Worm (Caenorhabditis elegans): ENCODE results near the gene C08H9.16.

- no peak for TF ChIP-seq ceh-43 (GFP tag; optimal IDR thresholded peaks at IDR 0.05)
- TF ChIP-seq mep-1 (tag; optimal IDR thresholded peaks at IDR 0.05): no peak
- no peak for TF ChIP-seq lin-13 (tag; optimal IDR thresholded peaks at IDR 0.05)
- TF ChIP-seq M03D4.4 (tag; optimal IDR thresholded peaks at IDR 0.05): no peak
- no peak for TF ChIP-seq nhr-28 (tag; optimal IDR thresholded peaks at IDR 0.05)
- TF ChIP-seq ztf-11 (tag; optimal IDR thresholded peaks at IDR 0.05): no peak
- TF ChIP-seq nhr-12 (tag; optimal IDR thresholded peaks at IDR 0.05): no peak
- TF ChIP-seq unc-39 (tag; optimal IDR thresholded peaks at IDR 0.05): no peak
- no peak for TF ChIP-seq bed-3 (GFP tag; optimal IDR thresholded peaks at IDR 0.05)
- TF ChIP-seq flh-1 (GFP tag; optimal IDR thresholded peaks at IDR 0.05): no peak
- no peak for TF ChIP-seq unc-62 (GFP tag; optimal IDR thresholded peaks at IDR 0.05)
- TF ChIP-seq nhr-76 (tag; optimal IDR thresholded peaks at IDR 0.05): no peak
- no peak for TF ChIP-seq nhr-237 (tag; optimal IDR thresholded peaks at IDR 0.05)
Observed at ce11 chrII:9868207-9868606, 24.4 kb upstream of the C08H9.16 start.

All from whole organism, mixed stage, embryonic.